Worm (Caenorhabditis elegans): ENCODE results near the gene C27D6.11.

DNA sequence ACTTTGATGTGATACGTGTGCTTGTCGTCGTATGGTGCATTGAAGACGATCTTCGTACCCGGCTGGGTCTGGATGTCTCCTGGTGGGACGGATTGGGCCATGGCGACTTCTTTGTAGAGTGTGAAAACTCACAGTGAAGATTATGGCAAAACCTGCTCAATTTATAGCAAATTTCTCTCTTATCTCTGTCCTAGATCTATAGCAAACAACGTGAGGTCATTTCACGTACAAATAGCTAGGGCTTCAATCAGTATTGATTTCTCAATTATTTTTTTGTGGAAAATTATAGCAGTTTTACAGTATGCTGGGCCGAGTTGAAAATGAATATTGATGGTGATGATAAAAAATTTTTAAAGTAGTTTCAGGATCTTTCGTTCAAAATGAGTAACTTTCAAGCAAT lies 4.0 kb downstream of the C27D6.11 start, which contains the start of gene msp-45:
- TF ChIP-seq lin-26 (GFP tag; IDR thresholded peaks at IDR 0.05) (no peak), madf-3 (GFP tag; IDR thresholded peaks at IDR 0.05) (no peak), sptf-2 (GFP tag; optimal IDR thresholded peaks at IDR 0.05) (no peak), unc-62 (GFP tag; optimal IDR thresholded peaks at IDR 0.05) (no peak), sdz-38 (tag; optimal IDR thresholded peaks at IDR 0.05) (no peak), lsl-1 (GFP tag; optimal IDR thresholded peaks at IDR 0.05) (no peak), ceh-100 (GFP tag; IDR thresholded peaks at IDR 0.05) (no peak), tbx-9 (tag; optimal IDR thresholded peaks at IDR 0.05; ENCODE audit: borderline replicate concordance) (no peak), tbp1 (GFP tag; optimal IDR thresholded peaks at IDR 0.05) (no peak), ekl-4 (GFP tag; IDR thresholded peaks at IDR 0.05) (no peak)
